Fruit fly (Drosophila melanogaster) whole organism: ENCODE data around the gene Ccp84Ae.

Experiments used
- CG8478 ChIP-seq: fragments of >200 bp; optimal IDR thresholded peaks from 2 replicates; lab custom pipeline; 2018; ENCODE audit warnings: inconsistent platforms
- Dll ChIP-seq: fragments of >200 bp; optimal IDR thresholded peaks from 2 replicates; lab custom pipeline; 2017
- EcR ChIP-seq, 2 experiments: fragments of >200 bp; optimal IDR thresholded peaks; 2 replicates each; lab custom pipeline; 2017; ENCODE audit warnings: missing biosample characterization in 2 of 2, missing genetic modification characterization in 2 of 2, missing genetic modification reagents in 2 of 2
- pan ChIP-seq: fragments of >200 bp; optimal IDR thresholded peaks from 2 replicates; lab custom pipeline; 2017
- psq ChIP-seq: fragments of >200 bp; optimal IDR thresholded peaks from 2 replicates; lab custom pipeline; 2017
- usp ChIP-seq: fragments of >200 bp; optimal IDR thresholded peaks from 2 replicates; lab custom pipeline; 2017; ENCODE audit warnings: missing biosample characterization, missing genetic modification characterization, mixed read lengths

Gene Ccp84Ae

DNA sequence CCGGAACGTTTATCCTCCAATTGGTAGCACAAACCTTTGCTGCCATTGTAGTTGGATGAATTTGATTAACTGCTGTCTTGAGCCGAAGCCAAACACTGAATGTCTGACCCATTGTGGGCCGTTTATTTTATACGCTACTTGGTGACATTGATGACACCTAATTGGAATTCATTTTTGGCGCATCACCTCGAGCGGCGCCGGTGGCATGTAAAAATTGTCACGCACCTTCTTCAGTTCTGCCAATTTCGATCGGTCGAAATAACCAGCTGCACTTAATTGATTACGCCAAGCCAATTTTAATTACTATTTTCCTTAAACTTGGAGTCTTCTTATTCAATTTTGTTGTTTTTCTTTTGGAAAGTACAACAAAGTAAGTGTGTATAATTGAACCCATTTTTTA, at the start of gene Ccp84Ae:
Ccp84Ae (minus strand) TSS at position 101 of the 400 bp plus-strand sequence.
- TF ChIP-seq psq (no peak), usp (GFP tag; lab: Kevin White, UChicago) (no peak)

DNA sequence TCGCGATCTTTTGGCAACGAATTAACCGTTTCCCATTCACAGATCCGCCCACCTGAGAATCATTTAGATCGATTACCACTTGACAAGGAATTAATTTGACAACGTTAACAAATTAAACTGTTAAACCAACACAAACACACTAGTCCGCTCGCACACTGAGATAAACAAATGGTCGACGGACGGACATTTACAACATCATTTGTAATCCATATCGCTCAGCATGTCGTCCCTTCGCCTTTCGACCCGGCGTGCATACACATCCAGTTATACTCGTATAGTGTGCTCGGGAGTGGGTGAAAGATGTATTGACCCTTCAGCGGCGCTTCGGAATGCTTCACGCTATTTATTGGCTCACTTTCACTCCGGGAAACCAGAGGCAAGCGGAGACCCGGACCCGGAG, 44.2 kb upstream of the Ccp84Ae start:
- no peak for TF ChIP-seq CG8478 (lab: Kevin White, UChicago)
- no peak for TF ChIP-seq usp (GFP tag; lab: Kevin White, UChicago)

DNA sequence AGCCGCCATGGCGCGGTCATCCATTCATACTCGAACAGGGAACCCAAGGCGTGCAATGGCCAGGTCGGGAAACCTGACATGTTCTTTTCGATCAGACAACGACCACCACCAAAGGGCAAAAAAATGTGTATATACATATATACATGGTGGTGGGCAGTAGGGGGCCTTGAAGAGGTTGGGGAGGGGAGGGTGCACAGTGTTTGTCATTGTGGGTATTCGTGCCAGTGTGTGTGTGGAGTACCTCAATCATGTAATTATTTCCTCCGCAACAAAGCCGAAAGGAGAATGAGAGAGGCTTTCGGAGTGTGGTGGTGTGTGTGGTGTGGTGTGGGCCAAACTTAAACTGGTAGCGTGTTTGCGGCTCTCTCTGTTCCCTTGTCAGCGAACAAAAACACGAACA, 34.6 kb upstream of the Ccp84Ae start:
- TF ChIP-seq usp (GFP tag; lab: Kevin White, UChicago) (no peak), EcR (GFP tag; optimal IDR thresholded peaks at IDR 0.05; lab: Kevin White, UChicago) (no peak), pan (no peak), Dll (peak; percentile 56)

DNA sequence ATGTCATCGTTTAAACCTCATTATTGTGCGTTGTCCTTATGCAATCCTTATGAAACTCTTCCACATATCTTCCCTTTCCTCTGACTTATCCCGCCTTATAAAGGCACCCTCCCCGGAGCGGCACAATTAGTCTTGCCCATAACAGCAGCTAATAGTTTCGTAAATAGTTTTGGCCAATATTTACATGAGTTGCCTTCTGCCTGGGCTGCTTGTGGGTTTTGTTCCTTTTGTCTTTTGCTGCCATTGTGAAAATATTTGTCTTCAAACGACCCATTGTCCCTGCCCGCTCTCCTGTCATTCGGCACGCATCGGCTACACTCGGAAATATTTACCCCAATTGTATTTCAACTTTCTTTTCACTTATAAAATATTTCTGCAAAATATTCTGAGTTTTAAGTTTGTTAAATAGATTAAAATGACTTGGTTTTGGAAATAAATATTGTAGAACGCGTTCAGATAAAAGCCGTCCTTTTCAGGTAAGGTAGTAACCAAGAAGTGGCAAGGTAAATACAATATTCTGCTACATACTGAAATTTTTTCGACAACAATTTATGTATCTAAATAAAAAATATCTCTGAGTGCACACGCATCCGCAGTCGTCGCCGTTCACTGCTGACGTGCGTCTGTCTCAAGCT, 32.1 kb upstream of the Ccp84Ae start:
- TF ChIP-seq psq (no peak), CG8478 (lab: Kevin White, UChicago) (no peak), EcR (GFP tag; optimal IDR thresholded peaks at IDR 0.05; lab: Kevin White, UChicago) (no peak), usp (GFP tag; lab: Kevin White, UChicago) (no peak), pan (no peak), Dll (no peak)

DNA sequence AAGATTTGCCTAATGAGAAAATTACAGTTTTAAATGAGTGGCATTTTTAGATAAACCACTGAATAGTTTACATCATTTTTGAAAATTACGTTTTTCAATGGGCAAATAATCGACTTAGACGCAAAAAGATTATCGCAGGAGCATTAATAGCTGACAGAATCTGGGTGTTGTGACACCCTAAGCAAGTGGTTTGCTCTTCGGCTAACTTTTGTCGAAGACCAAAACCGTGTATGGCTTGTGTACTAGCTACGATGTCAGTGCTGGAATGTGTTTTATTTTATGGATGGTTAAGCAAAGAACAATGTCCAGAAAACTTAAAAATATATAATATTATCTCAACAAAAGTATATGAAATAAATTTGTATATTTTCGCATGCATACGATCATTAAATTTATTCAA, 17.3 kb upstream of the Ccp84Ae start:
- TF ChIP-seq usp (GFP tag; lab: Kevin White, UChicago) (no peak), CG8478 (lab: Kevin White, UChicago) (no peak), psq (no peak), pan (no peak), Dll (no peak), EcR (GFP tag; optimal IDR thresholded peaks at IDR 0.05; lab: Kevin White, UChicago) (no peak)

DNA sequence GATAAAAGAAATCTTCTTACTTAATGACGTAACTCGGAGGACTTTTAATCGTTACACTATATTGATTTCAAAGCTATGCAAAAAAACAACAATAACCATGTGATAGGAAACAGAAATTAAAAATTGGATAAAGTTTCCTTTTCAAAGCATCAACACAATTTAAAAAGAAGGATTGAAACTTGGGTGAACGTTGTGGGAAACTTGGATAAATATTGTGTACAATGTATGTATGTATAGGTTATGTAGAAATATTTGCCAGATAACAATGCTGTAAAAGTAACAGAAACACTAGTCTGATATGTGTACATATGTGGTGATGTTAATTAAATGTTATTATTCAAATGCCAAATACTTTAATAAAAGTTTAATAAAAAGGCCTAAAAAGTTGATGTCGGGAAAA, 14.8 kb upstream of the Ccp84Ae start:
- TF ChIP-seq Dll (no peak), psq (no peak)

DNA sequence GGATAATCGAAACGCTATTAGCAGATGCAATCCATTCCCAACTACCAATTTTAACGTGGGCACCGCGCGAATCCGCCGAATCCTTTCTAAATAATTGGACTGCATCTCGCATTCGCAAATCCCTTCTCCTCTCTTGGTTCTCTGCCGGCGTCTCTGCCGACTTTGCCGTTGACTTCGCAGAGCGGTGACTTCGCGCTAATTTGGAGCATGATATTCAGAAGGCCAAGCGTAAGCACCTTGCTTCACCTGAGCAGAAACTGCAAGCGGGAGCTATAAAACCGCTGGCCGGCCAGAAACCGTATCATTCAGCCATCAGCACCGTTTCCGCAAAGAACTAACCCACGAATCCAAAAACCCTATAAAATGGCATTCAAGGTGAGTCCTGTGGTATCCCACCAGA, 12.2 kb upstream of the Ccp84Ae start, which contains the start of gene Ccp84Aa:
Ccp84Aa (plus strand) TSS at position 301 of the 400 bp plus-strand sequence.
- TF ChIP-seq psq (no peak), pan (no peak), Dll (no peak), CG8478 (lab: Kevin White, UChicago) (no peak), usp (GFP tag; lab: Kevin White, UChicago) (no peak), EcR (GFP tag; optimal IDR thresholded peaks at IDR 0.05; lab: Kevin White, UChicago) (no peak)

DNA sequence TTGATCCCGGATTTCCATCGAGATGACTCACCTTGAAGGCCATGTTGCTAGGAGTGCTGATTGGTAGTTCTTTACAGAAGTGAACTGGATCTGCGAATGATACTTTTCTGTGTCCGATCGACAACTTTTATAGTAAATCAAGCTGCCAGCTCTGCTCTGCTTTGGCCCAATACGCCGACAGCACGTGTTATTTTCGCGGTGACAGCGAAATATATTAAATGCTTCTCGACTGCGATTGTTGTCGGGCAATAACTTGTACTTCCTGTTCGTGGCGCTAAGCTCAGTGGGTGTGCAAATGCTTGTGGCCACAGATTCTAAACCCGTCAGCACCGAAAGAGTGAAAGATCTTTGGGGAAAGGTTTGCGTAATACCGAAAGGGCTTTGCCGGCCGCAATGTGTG, 11.2 kb upstream of the Ccp84Ae start, which contains the start of gene Ccp84Ab:
Ccp84Ab (minus strand) TSS at position 101 of the 400 bp plus-strand sequence.
- TF ChIP-seq CG8478 (lab: Kevin White, UChicago), result no peak
- TF ChIP-seq Dll, result no peak

DNA sequence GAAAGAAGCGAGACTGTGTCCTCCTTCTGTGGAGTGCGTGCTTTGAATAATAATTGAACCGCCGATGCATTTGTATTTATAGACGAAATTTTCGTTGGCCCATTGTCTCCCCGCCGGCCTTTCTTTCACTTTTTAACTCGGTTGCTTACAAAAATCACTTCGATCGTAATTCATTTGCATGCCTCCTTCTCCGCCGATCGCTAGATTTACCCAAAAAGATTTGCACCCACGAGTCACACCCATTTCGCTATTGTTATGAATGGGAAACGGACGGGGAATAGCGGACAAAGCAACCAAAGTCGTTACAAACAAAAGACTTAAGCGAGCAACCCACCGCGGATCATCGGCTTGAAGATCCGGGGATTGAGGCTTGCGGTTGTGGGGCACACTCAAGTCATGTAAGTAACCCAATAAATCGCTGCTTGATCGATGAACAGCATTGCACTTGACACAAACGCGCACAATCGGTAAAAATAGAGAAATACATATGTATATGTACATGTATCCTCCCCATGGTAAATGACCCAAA, 4.7 kb upstream of the Ccp84Ae start, which contains the start of gene Ccp84Ac:
Ccp84Ac (minus strand) TSS at position 51 of the 529 bp plus-strand sequence.
- TF ChIP-seq Dll (no peak), CG8478 (lab: Kevin White, UChicago) (no peak), usp (GFP tag; lab: Kevin White, UChicago) (no peak), psq (no peak), pan (no peak), EcR (GFP tag; optimal IDR thresholded peaks at IDR 0.05; lab: Kevin White, UChicago) (no peak)

DNA sequence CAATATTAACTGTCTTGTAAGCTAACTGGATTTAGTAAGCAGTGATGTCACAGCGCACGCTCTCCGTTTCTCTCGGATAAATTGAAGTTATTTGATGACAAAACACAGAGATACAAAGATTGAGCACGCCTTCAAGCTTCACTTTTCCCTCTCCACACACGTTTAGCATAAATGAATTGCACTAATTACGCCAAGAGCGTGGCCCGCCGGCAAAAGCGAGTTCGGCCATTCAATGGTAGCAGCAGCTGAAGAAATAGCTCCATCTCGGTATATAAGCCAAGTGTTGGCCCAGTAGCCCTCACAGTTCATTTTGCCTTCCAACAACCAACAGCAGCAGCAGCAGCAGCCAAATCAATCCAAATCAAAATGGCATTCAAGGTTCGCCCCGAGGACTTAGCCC, 874 bp upstream of the Ccp84Ae start, which contains the start of gene Ccp84Ad:
Ccp84Ad (plus strand) TSS at position 301 of the 400 bp plus-strand sequence.
- no peak for TF ChIP-seq psq
- no peak for TF ChIP-seq Dll
- TF ChIP-seq CG8478 (lab: Kevin White, UChicago), result no peak
- no peak for TF ChIP-seq pan
- TF ChIP-seq usp (GFP tag; lab: Kevin White, UChicago), result no peak
- TF ChIP-seq EcR (GFP tag; optimal IDR thresholded peaks at IDR 0.05; lab: Kevin White, UChicago), result no peak

DNA sequence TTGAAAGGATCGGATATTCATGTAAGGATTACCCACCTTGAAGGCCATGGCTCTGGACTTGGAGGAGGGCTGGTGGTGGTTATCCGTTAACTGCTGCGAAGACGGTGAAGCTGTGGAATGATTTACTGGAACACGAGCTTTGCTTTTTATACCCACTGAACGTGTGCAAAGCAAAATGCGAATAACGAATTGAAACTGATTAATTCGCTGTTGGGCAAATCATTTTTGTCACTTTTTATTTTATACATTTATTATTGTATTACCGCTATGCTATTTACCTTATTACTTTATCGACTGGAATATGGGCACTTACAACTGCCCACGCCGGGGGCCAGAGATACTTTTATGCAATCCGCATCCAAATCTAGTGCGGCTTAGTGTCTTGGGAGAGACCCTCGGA, 1.4 kb downstream of the Ccp84Ae start, which contains the start of gene Ccp84Af:
Ccp84Af (minus strand) TSS at position 101 of the 400 bp plus-strand sequence.
- no peak for TF ChIP-seq pan
- TF ChIP-seq usp (GFP tag; lab: Kevin White, UChicago), result no peak
- TF ChIP-seq psq, result no peak
- no peak for TF ChIP-seq Dll
- TF ChIP-seq CG8478 (lab: Kevin White, UChicago), result no peak
- TF ChIP-seq EcR (GFP tag; optimal IDR thresholded peaks at IDR 0.05; lab: Kevin White, UChicago), result no peak

DNA sequence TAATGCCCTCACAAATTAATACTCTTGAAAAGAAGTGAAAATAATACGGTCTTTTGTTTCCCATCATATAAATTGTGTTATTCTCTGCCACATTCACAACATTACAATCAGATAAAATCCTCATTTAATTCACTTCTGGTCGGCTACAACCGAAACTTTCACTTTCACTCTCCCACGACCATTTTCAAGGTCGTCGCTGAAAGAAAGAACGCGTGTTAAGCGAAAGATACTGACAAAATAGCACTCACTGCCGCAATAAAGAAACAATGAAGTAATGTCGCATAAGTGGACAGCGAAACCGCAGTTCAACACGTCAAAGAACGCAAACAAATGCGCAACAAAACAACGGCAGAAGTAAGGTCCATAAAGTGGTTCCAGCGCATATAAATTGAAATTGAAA, 3.4 kb downstream of the Ccp84Ae start:
- no peak for TF ChIP-seq pan
- no peak for TF ChIP-seq usp (GFP tag; lab: Kevin White, UChicago)
- TF ChIP-seq psq, result no peak
- no peak for TF ChIP-seq Dll
- TF ChIP-seq CG8478 (lab: Kevin White, UChicago), result no peak

DNA sequence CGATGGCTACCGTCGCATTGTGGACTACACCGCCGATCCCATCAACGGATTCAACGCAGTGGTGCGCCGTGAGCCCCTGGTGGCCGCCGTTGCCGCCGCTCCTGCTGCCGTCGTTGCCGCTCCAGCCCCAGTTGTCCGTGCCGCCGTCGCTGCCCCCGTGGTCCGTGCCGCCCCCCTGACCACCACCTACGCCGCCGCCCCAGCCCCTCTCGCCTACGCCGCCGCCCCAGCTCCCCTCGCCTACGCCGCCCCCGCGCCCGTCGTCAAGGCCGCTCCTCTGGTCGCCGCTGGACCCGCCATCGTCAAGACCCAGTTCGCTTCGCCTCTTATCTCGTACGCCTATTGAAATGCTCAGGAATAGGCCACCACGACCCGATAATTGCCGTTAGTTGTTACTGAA, 4.3 kb downstream of the Ccp84Ae start:
- TF ChIP-seq CG8478 (lab: Kevin White, UChicago) (no peak), Dll (no peak), usp (GFP tag; lab: Kevin White, UChicago) (no peak), EcR (GFP tag; optimal IDR thresholded peaks at IDR 0.05; lab: Kevin White, UChicago) (no peak), psq (no peak), pan (no peak)
